Worm (Caenorhabditis elegans) whole organism, L4/young adult: ENCODE measurements around the gene gcy-12.

Experiments
- dao-5 ChIP-seq: sonication (generic microtip); optimal IDR thresholded peaks from 2 replicates; lab custom pipeline; 2016; ENCODE audit warnings: missing genotype, missing genetic modification characterization, moderate library complexity, missing compliant biosample characterization
- him-1 ChIP-seq: sonication (generic microtip); optimal IDR thresholded peaks from 2 replicates; lab custom pipeline; 2016; ENCODE audit warnings: missing genotype, missing genetic modification reagents, missing genetic modification characterization, missing compliant biosample characterization

DNA sequence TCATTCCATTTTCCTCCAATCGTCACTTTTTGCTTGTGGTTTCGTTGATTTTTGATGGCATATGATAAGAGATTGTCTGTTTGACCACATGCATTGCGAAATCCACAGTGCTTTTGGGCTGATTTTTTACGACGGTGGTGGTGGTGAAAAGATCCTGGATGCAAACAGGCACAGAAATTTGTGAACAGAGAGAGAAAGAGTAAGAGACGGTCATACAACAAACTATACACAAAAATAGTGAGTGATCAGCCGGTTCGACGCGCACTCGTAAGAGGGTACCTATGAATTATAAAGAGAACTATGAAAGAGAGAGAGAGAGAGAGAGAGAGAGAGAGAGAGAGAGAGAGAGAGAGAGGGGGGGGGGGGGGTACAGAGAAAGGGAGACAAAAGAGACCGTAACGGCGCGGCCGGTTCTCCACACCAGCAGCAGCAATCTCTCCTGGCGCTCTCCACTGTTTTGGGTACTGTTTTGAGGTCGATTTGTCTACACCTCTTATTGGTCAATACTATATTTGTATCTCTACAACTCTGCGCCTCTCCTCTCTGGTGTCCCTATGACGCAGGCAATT is 10.0 kb downstream of the gcy-12 start:
- TF ChIP-seq dao-5: no peak
- TF ChIP-seq him-1: no peak
